Worm (Caenorhabditis elegans): ENCODE data around the gene F11C1.9.

DNA sequence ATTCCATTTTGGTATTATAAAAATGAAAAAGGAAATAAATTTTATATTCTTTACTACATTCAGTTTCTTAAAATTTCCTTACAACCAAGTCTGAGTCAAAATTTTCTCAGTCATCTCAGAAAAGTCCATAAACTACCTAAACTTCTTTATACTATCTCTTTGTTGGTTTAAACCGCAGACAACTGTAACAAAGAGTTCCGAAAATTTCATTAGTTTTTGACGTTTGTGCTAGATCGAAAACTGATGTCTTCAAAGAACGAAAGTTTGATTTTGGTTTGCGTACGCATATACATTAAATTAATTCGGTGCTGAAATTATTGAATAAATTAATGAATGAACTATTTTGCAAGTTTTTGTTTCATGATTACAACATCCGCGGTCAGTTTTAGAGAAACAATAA lies 18.5 kb downstream of the F11C1.9 start:
- no peak for TF ChIP-seq gmeb-2 (tag; optimal IDR thresholded peaks at IDR 0.05)
- no peak for TF ChIP-seq nfya-1 (tag; optimal IDR thresholded peaks at IDR 0.05)
- no peak for TF ChIP-seq eyg-1 (tag; optimal IDR thresholded peaks at IDR 0.05)
- TF ChIP-seq mec-3 (tag; optimal IDR thresholded peaks at IDR 0.05; ENCODE audit: borderline replicate concordance), result no peak
- TF ChIP-seq ama-1 (optimal IDR thresholded peaks at IDR 0.05), result no peak
